Worm (Caenorhabditis elegans): Measurements from ENCODE around the gene ZK228.4.
"Not testable (repeated sequence)": the region's sequence is repeated elsewhere in the genome, so short reads cannot be mapped to it uniquely, and the experiment has no call there.

- not testable (repeated sequence) for TF ChIP-seq hnd-1 (tag; optimal IDR thresholded peaks at IDR 0.05); tbx-11 (GFP tag; IDR thresholded peaks at IDR 0.05); flt-1 (GFP tag; IDR thresholded peaks at IDR 0.05); ama-1 (optimal IDR thresholded peaks at IDR 0.05); sea-1 (GFP tag; conservative IDR thresholded peaks at IDR 0.05); ceh-36 (tag; optimal IDR thresholded peaks at IDR 0.05); pes-1 (GFP tag; IDR thresholded peaks at IDR 0.05); ets-7 (tag; optimal IDR thresholded peaks at IDR 0.05); tbx-37 (GFP tag; conservative IDR thresholded peaks at IDR 0.05); ceh-13 (GFP tag; optimal IDR thresholded peaks at IDR 0.05); F13C5.2 (tag; optimal IDR thresholded peaks at IDR 0.05); hmg-4 (GFP tag; optimal IDR thresholded peaks at IDR 0.05); hmbx-1 (tag; optimal IDR thresholded peaks at IDR 0.05); aly-1 (tag; optimal IDR thresholded peaks at IDR 0.05)
Measured at ce11 chrV:18439469-18439868, 23.1 kb upstream of the ZK228.4 start, which contains the start of gene ZK262.9.
